Fruit fly (Drosophila melanogaster) whole organism, prepupa: ENCODE measurements around the gene Meltrin.

Experiments
- Blimp-1 ChIP-seq: fragments of 200-800 bp; sonication (Bioruptor generic); optimal IDR thresholded peaks from 3 replicates; lab custom pipeline; 2017; ENCODE audit warnings: missing biosample characterization, missing genetic modification characterization, mild to moderate bottlenecking, moderate library complexity, missing genetic modification reagents
- CG10631 ChIP-seq: fragments of 200-800 bp; sonication (Bioruptor generic); optimal IDR thresholded peaks from 2 replicates; lab custom pipeline; 2016; ENCODE audit warnings: missing biosample characterization, missing genetic modification characterization
- CG10669 ChIP-seq: fragments of 200-800 bp; sonication (Bioruptor generic); optimal IDR thresholded peaks from 3 replicates; lab custom pipeline; 2018; ENCODE audit warnings: missing biosample characterization, mild to moderate bottlenecking, missing genetic modification characterization, moderate library complexity
- CG11294 ChIP-seq: fragments of 200-800 bp; sonication (Bioruptor generic); IDR thresholded peaks from 2 replicates; pipeline ENCODE4 v1.3.6; 2022; ENCODE audit warnings: missing biosample characterization, missing genetic modification characterization
- CG1621 ChIP-seq: fragments of 200-800 bp; sonication (Bioruptor generic); optimal IDR thresholded peaks from 3 replicates; lab custom pipeline; 2018; ENCODE audit warnings: missing biosample characterization, mild to moderate bottlenecking, missing genetic modification characterization
- CG16779 ChIP-seq: fragments of 200-800 bp; sonication (Bioruptor generic); optimal IDR thresholded peaks from 3 replicates; lab custom pipeline; 2017; ENCODE audit warnings: missing biosample characterization, mild to moderate bottlenecking, missing genetic modification characterization
- CG31627 ChIP-seq: fragments of 200-800 bp; sonication (Bioruptor generic); optimal IDR thresholded peaks from 3 replicates; lab custom pipeline; 2016; ENCODE audit warnings: missing biosample characterization, missing genetic modification characterization
- CG32006 ChIP-seq: fragments of 200-800 bp; sonication (Bioruptor generic); optimal IDR thresholded peaks from 3 replicates; lab custom pipeline; 2017; ENCODE audit warnings: missing biosample characterization, mild to moderate bottlenecking, missing genetic modification characterization
- CG34406 ChIP-seq: fragments of 200-800 bp; sonication (Bioruptor generic); optimal IDR thresholded peaks from 3 replicates; lab custom pipeline; 2016; ENCODE audit warnings: missing biosample characterization, missing genetic modification characterization
- CG3919 ChIP-seq: fragments of 200-800 bp; sonication (Bioruptor generic); optimal IDR thresholded peaks from 3 replicates; lab custom pipeline; 2016; ENCODE audit warnings: missing biosample characterization, missing genetic modification characterization
- CG4318 ChIP-seq: fragments of 200-800 bp; sonication (Bioruptor generic); optimal IDR thresholded peaks from 3 replicates; lab custom pipeline; 2017; ENCODE audit warnings: missing biosample characterization, mild to moderate bottlenecking, missing genetic modification characterization
- CG6163 ChIP-seq: fragments of 200-800 bp; sonication (Bioruptor generic); IDR thresholded peaks from 3 replicates; pipeline ENCODE4 v1.3.6; 2022; ENCODE audit warnings: missing biosample characterization, missing genetic modification characterization
- CG6792 ChIP-seq: fragments of 200-800 bp; sonication (Bioruptor generic); optimal IDR thresholded peaks from 3 replicates; lab custom pipeline; 2016; ENCODE audit warnings: missing biosample characterization, missing genetic modification characterization
- CG6808 ChIP-seq: fragments of 200-800 bp; sonication (Bioruptor generic); optimal IDR thresholded peaks from 3 replicates; lab custom pipeline; 2017; ENCODE audit warnings: missing biosample characterization, missing genetic modification characterization, mild to moderate bottlenecking, moderate library complexity, missing genetic modification reagents
- CG6854 ChIP-seq: fragments of 200-800 bp; sonication (Bioruptor generic); optimal IDR thresholded peaks from 2 replicates; lab custom pipeline; 2017; ENCODE audit warnings: missing biosample characterization, mild to moderate bottlenecking, missing genetic modification characterization
- CG8119 ChIP-seq: fragments of 200-800 bp; sonication (Bioruptor generic); IDR thresholded peaks from 3 replicates; pipeline ENCODE4 v1.3.6; 2022; ENCODE audit warnings: missing biosample characterization, missing genetic modification characterization
- CG8319 ChIP-seq: fragments of 200-800 bp; sonication (Bioruptor generic); optimal IDR thresholded peaks from 3 replicates; lab custom pipeline; 2016; ENCODE audit warnings: missing biosample characterization, missing genetic modification characterization
- CG8632 ChIP-seq: fragments of 200-800 bp; sonication (Bioruptor generic); optimal IDR thresholded peaks from 3 replicates; lab custom pipeline; 2016; ENCODE audit warnings: missing biosample characterization, missing genetic modification characterization
- CG9139 ChIP-seq: fragments of 200-800 bp; sonication (Bioruptor generic); optimal IDR thresholded peaks from 3 replicates; lab custom pipeline; 2017; ENCODE audit warnings: missing biosample characterization, mild to moderate bottlenecking, missing genetic modification characterization
- Eip75B ChIP-seq: fragments of 200-800 bp; sonication (Bioruptor generic); optimal IDR thresholded peaks from 3 replicates; lab custom pipeline; 2016; ENCODE audit warnings: missing biosample characterization, missing genetic modification characterization
- Eip78C ChIP-seq: fragments of 200-800 bp; sonication (Bioruptor generic); peaks from one replicate; lab custom pipeline; 2016; ENCODE audit warnings: missing biosample characterization, missing genetic modification characterization
- Eip93F ChIP-seq: fragments of 200-800 bp; sonication (Bioruptor generic); optimal IDR thresholded peaks from 2 replicates; lab custom pipeline; 2016; ENCODE audit warnings: missing biosample characterization, mild to moderate bottlenecking, missing genetic modification characterization
- Ets21C ChIP-seq: fragments of 200-800 bp; sonication (Bioruptor generic); optimal IDR thresholded peaks from 3 replicates; lab custom pipeline; 2016; ENCODE audit warnings: missing biosample characterization, missing genetic modification characterization
- Ets96B ChIP-seq: fragments of 200-800 bp; optimal IDR thresholded peaks from 2 replicates; lab custom pipeline; 2019; ENCODE audit warnings: missing biosample characterization, mild to moderate bottlenecking, missing genetic modification characterization, moderate library complexity
- Gug ChIP-seq: fragments of 200-800 bp; sonication (Bioruptor generic); IDR thresholded peaks from 2 replicates; pipeline ENCODE4 v1.3.6; 2022; ENCODE audit warnings: missing biosample characterization, missing genetic modification characterization
- Hr38 ChIP-seq: sonication (Bioruptor generic); optimal IDR thresholded peaks from 2 replicates; lab custom pipeline; 2016; ENCODE audit warnings: missing biosample characterization, missing genetic modification characterization
- Hr39 ChIP-seq: fragments of 200-800 bp; sonication (Bioruptor generic); optimal IDR thresholded peaks from 2 replicates; lab custom pipeline; 2016; ENCODE audit warnings: missing biosample characterization, missing genetic modification characterization
- Hr4 ChIP-seq: fragments of 200-800 bp; sonication (Bioruptor generic); optimal IDR thresholded peaks from 3 replicates; lab custom pipeline; 2016; ENCODE audit warnings: missing biosample characterization, missing genetic modification characterization
- Lpt ChIP-seq: fragments of 200-800 bp; sonication (Bioruptor generic); optimal IDR thresholded peaks from 3 replicates; lab custom pipeline; 2016; ENCODE audit warnings: missing biosample characterization, missing genetic modification characterization
- OdsH ChIP-seq: fragments of 200-800 bp; sonication (Bioruptor generic); optimal IDR thresholded peaks from 3 replicates; lab custom pipeline; 2016; ENCODE audit warnings: missing biosample characterization, missing genetic modification characterization
- Smox ChIP-seq: fragments of 200-800 bp; sonication (Bioruptor generic); optimal IDR thresholded peaks from 3 replicates; lab custom pipeline; 2016; ENCODE audit warnings: missing biosample characterization, missing genetic modification characterization
- Sox102F ChIP-seq: fragments of 200-800 bp; sonication (Bioruptor generic); optimal IDR thresholded peaks from 2 replicates; lab custom pipeline; 2016; ENCODE audit warnings: missing biosample characterization, mild to moderate bottlenecking, missing genetic modification characterization
- Sox14 ChIP-seq: fragments of 200-800 bp; sonication (Bioruptor generic); optimal IDR thresholded peaks from 3 replicates; lab custom pipeline; 2016; ENCODE audit warnings: missing biosample characterization, missing genetic modification characterization
- Sox15 ChIP-seq: fragments of 200-800 bp; sonication (Bioruptor generic); optimal IDR thresholded peaks from 3 replicates; lab custom pipeline; 2016; ENCODE audit warnings: missing biosample characterization, missing genetic modification characterization
- acj6 ChIP-seq: fragments of 200-800 bp; sonication (Bioruptor generic); optimal IDR thresholded peaks from 3 replicates; lab custom pipeline; 2016; ENCODE audit warnings: missing biosample characterization, missing genetic modification characterization
- dac ChIP-seq: fragments of 200-800 bp; sonication (Bioruptor generic); optimal IDR thresholded peaks from 2 replicates; lab custom pipeline; 2017; ENCODE audit warnings: missing biosample characterization, mild to moderate bottlenecking, missing genetic modification characterization
- esn ChIP-seq: fragments of 200-800 bp; sonication (Bioruptor generic); optimal IDR thresholded peaks from 2 replicates; lab custom pipeline; 2016; ENCODE audit warnings: missing biosample characterization, mild to moderate bottlenecking, missing genetic modification characterization, moderate library complexity
- fd59A ChIP-seq: fragments of 200-800 bp; sonication (Bioruptor generic); optimal IDR thresholded peaks from 2 replicates; lab custom pipeline; 2017; ENCODE audit warnings: missing biosample characterization, mild to moderate bottlenecking, missing genetic modification characterization, missing genetic modification reagents
- fd85E ChIP-seq: fragments of 200-800 bp; sonication (Bioruptor generic); optimal IDR thresholded peaks from 3 replicates; lab custom pipeline; 2016; ENCODE audit warnings: missing biosample characterization, missing genetic modification characterization
- lz ChIP-seq: fragments of 200-800 bp; sonication (Bioruptor generic); optimal IDR thresholded peaks from 3 replicates; lab custom pipeline; 2016; ENCODE audit warnings: missing biosample characterization, missing genetic modification characterization
- net ChIP-seq: fragments of 200-800 bp; sonication (Bioruptor generic); optimal IDR thresholded peaks from 3 replicates; lab custom pipeline; 2016; ENCODE audit warnings: missing biosample characterization, missing genetic modification characterization
- pdm3 ChIP-seq: fragments of 200-800 bp; sonication (Bioruptor generic); optimal IDR thresholded peaks from 3 replicates; lab custom pipeline; 2016; ENCODE audit warnings: missing biosample characterization, missing genetic modification characterization
- salr ChIP-seq, 2 experiments: fragments of 200-800 bp; sonication (Bioruptor generic); optimal IDR thresholded peaks; 3 replicates each; lab custom pipeline; 2016 to 2018; ENCODE audit warnings: missing biosample characterization in 2 of 2, missing genetic modification characterization in 2 of 2, mild to moderate bottlenecking in 1 of 2
- spab ChIP-seq: fragments of 200-800 bp; sonication (Bioruptor generic); optimal IDR thresholded peaks from 2 replicates; lab custom pipeline; 2017; ENCODE audit warnings: missing biosample characterization, mild to moderate bottlenecking, missing genetic modification characterization, missing genetic modification reagents
- ss ChIP-seq, 2 experiments: fragments of 200-800 bp; sonication (Bioruptor generic); optimal IDR thresholded peaks; 2 replicates in 1 of 2; 3 replicates in 1 of 2; lab custom pipeline; 2017 to 2018; ENCODE audit warnings: mild to moderate bottlenecking in 2 of 2, missing biosample characterization in 2 of 2, missing genetic modification characterization in 2 of 2, moderate library complexity in 1 of 2
- svp ChIP-seq: fragments of 200-800 bp; sonication (Bioruptor generic); peaks from one replicate; lab custom pipeline; 2016; ENCODE audit warnings: missing biosample characterization, missing genetic modification characterization
- topi ChIP-seq: fragments of 200-800 bp; sonication (Bioruptor generic); optimal IDR thresholded peaks from 3 replicates; lab custom pipeline; 2016; ENCODE audit warnings: missing biosample characterization, missing genetic modification characterization
- vri ChIP-seq: fragments of 200-800 bp; sonication (Bioruptor generic); optimal IDR thresholded peaks from 3 replicates; lab custom pipeline; 2016; ENCODE audit warnings: missing biosample characterization, mild to moderate bottlenecking, missing genetic modification characterization

Gene Meltrin

DNA sequence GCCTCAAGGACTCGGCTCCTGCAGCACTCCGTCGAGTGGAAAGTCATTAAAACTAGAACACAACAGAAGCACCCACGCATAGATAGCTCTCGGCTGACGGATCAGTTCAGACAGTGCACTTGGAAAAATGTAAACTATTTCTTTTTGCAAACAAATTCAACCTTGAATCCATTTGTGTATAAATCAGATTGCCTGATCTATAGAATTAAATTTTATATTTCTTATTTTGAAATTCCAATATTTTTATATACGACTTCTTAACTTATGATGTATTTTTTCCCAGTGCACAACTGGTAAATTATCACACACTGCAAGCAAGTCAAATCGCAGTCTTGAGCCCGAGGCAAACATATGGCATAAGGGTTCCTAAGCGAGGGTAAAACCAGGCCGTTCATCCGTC lies 22.3 kb downstream of the Meltrin start (continued):
- TF ChIP-seq CG34406, result peak; percentile 55
- TF ChIP-seq Hr38 (GFP tag; lab: Kevin White, UChicago), result no peak
- peak; percentile 30 for TF ChIP-seq CG8319 (GFP tag; lab: Kevin White, UChicago)
- TF ChIP-seq Sox15 (GFP tag; lab: Kevin White, UChicago), result no peak
- peak; percentile 43 for TF ChIP-seq Sox14 (GFP tag; lab: Kevin White, UChicago)
- peak; percentile 58 for TF ChIP-seq CG11294 (GFP tag; lab: Robert Waterston, UW)
- TF ChIP-seq Eip93F (GFP tag; lab: Kevin White, UChicago), result no peak
- no peak for TF ChIP-seq CG4318 (GFP tag; lab: Kevin White, UChicago)
- TF ChIP-seq Gug (GFP tag; lab: Robert Waterston, UW), result peak; percentile 59
- peak; percentile 64 for TF ChIP-seq CG10631 (GFP tag; lab: Kevin White, UChicago)
- TF ChIP-seq CG16779 (tag; lab: Kevin White, UChicago), result peak; percentile 7
- TF ChIP-seq topi (GFP tag; lab: Kevin White, UChicago), result peak; percentile 77
- TF ChIP-seq CG9139, result peak; percentile 36
- no peak for TF ChIP-seq fd85E (GFP tag; lab: Kevin White, UChicago)

- peak; percentile 64 for TF ChIP-seq CG31627 (GFP tag; lab: Kevin White, UChicago)
- TF ChIP-seq pdm3 (GFP tag; lab: Kevin White, UChicago), result no peak
- no peak for TF ChIP-seq Eip93F (GFP tag; lab: Kevin White, UChicago)
- TF ChIP-seq CG6854 (GFP tag; lab: Kevin White, UChicago), result no peak
- no peak for TF ChIP-seq CG11294 (GFP tag; lab: Robert Waterston, UW)
- peak; percentile 79 for TF ChIP-seq Ets96B (tag; lab: Kevin White, UChicago)
- peak; percentile 57 for TF ChIP-seq CG3919 (GFP tag; lab: Kevin White, UChicago)
- TF ChIP-seq CG1621 (tag; lab: Kevin White, UChicago), result peak; percentile 65
- TF ChIP-seq ss (GFP tag; optimal IDR thresholded peaks at IDR 0.05; lab: Kevin White, UChicago), result peak; percentile 56 to 73
- peak; percentile 55 for TF ChIP-seq spab (GFP tag; lab: Kevin White, UChicago)
- no peak for TF ChIP-seq Blimp-1
- no peak for TF ChIP-seq Hr4 (GFP tag; lab: Kevin White, UChicago)
- peak; percentile 95 for TF ChIP-seq Eip78C
- peak; percentile 39 for TF ChIP-seq CG8632
- TF ChIP-seq CG4318 (GFP tag; lab: Kevin White, UChicago), result no peak
- TF ChIP-seq CG6808 (GFP tag; lab: Kevin White, UChicago), result peak; percentile 64
- TF ChIP-seq esn, result peak; percentile 57
- TF ChIP-seq dac (GFP tag; lab: Kevin White, UChicago), result no peak
- TF ChIP-seq CG6792 (GFP tag; lab: Kevin White, UChicago), result peak; percentile 50
- peak; percentile 23 to 48 for TF ChIP-seq salr (GFP tag; optimal IDR thresholded peaks at IDR 0.05; lab: Kevin White, UChicago)
- no peak; the same call in 2 of the 3 replicates for TF ChIP-seq CG6163 (GFP tag; lab: Robert Waterston, UW)
- peak; percentile 36 for TF ChIP-seq svp (GFP tag; lab: Kevin White, UChicago)
- peak; percentile 28 for TF ChIP-seq Sox15 (GFP tag; lab: Kevin White, UChicago)
- TF ChIP-seq Hr39 (GFP tag; lab: Kevin White, UChicago), result no peak
- TF ChIP-seq topi (GFP tag; lab: Kevin White, UChicago), result peak; percentile 59
- peak; percentile 50 for TF ChIP-seq OdsH (GFP tag; lab: Kevin White, UChicago)
- TF ChIP-seq Eip75B (GFP tag; lab: Kevin White, UChicago), result no peak
- no peak for TF ChIP-seq CG9139
- no peak for TF ChIP-seq CG32006 (GFP tag; lab: Kevin White, UChicago)
- no peak for TF ChIP-seq acj6
- no peak for TF ChIP-seq CG16779 (tag; lab: Kevin White, UChicago)
- TF ChIP-seq vri (GFP tag; lab: Kevin White, UChicago), result no peak
- peak; percentile 43 for TF ChIP-seq fd59A (GFP tag; lab: Kevin White, UChicago)
- TF ChIP-seq CG10631 (GFP tag; lab: Kevin White, UChicago), result peak; percentile 54
- no peak for TF ChIP-seq Lpt (GFP tag; lab: Kevin White, UChicago)
- TF ChIP-seq Sox102F (GFP tag; lab: Kevin White, UChicago), result no peak
- peak; percentile 29 for TF ChIP-seq CG34406
- no peak for TF ChIP-seq CG8319 (GFP tag; lab: Kevin White, UChicago)
- peak; percentile 54 for TF ChIP-seq Sox14 (GFP tag; lab: Kevin White, UChicago)
- TF ChIP-seq Smox (GFP tag; lab: Kevin White, UChicago), result no peak
- peak; percentile 57 for TF ChIP-seq net (GFP tag; lab: Kevin White, UChicago)
- peak; percentile 0 for TF ChIP-seq Ets21C
- TF ChIP-seq CG8119 (GFP tag; lab: Robert Waterston, UW), result 0 out of 3 replicates have a peak, but pooled peaks have one; percentile 37
- TF ChIP-seq CG10669, result no peak
- peak; percentile 50 for TF ChIP-seq lz (GFP tag; lab: Kevin White, UChicago)
Measured at dm6 chr3R:14672915-14673314, 24.2 kb downstream of the Meltrin start.
